Fruit fly (Drosophila melanogaster) whole organism, embryonic: ENCODE results near the gene CG8319.
A peak's percentile ranks its signal among the peaks of the same experiment; 100 is the strongest.

Experiments
- Antp ChIP-seq: fragments of 200-800 bp; sonication (Bioruptor generic); optimal IDR thresholded peaks from 3 replicates; lab custom pipeline; 2016; ENCODE audit warnings: missing biosample characterization, missing genetic modification characterization
- CG10431 ChIP-seq: fragments of 200-800 bp; sonication (Bioruptor generic); optimal IDR thresholded peaks from 3 replicates; lab custom pipeline; 2018; ENCODE audit warnings: missing biosample characterization, mild to moderate bottlenecking, missing genetic modification characterization
- CG11456 ChIP-seq: fragments of 200-800 bp; sonication (Bioruptor generic); IDR thresholded peaks from 3 replicates; pipeline ENCODE4 v1.3.6; 2022; ENCODE audit warnings: missing biosample characterization, missing genetic modification characterization
- CG13424 ChIP-seq: fragments of 200-800 bp; sonication (Bioruptor generic); optimal IDR thresholded peaks from 2 replicates; lab custom pipeline; 2019; ENCODE audit warnings: missing biosample characterization, mild to moderate bottlenecking, missing genetic modification characterization, moderate library complexity
- CG15269 ChIP-seq: fragments of 200-800 bp; sonication (Bioruptor generic); optimal IDR thresholded peaks from 2 replicates; lab custom pipeline; 2018; ENCODE audit warnings: missing biosample characterization, mild to moderate bottlenecking, missing genetic modification characterization, moderate library complexity
- CG1529 ChIP-seq: fragments of 200-800 bp; sonication (Bioruptor generic); optimal IDR thresholded peaks from 3 replicates; lab custom pipeline; 2018; ENCODE audit warnings: missing biosample characterization, missing genetic modification characterization
- CG15514 ChIP-seq: fragments of 200-800 bp; sonication (Bioruptor generic); optimal IDR thresholded peaks from 3 replicates; lab custom pipeline; 2017; ENCODE audit warnings: missing biosample characterization, missing genetic modification characterization, mild to moderate bottlenecking, moderate library complexity, missing genetic modification reagents
- CG15696 ChIP-seq: fragments of 200-800 bp; sonication (Bioruptor generic); optimal IDR thresholded peaks from 2 replicates; lab custom pipeline; 2019; ENCODE audit warnings: missing biosample characterization, mild to moderate bottlenecking, missing genetic modification characterization, moderate library complexity
- CG16815 ChIP-seq: fragments of 200-800 bp; sonication (Bioruptor generic); optimal IDR thresholded peaks from 3 replicates; lab custom pipeline; 2017; ENCODE audit warnings: missing biosample characterization, mild to moderate bottlenecking, missing genetic modification characterization
- CG17186 ChIP-seq: fragments of 200-800 bp; sonication (Bioruptor generic); optimal IDR thresholded peaks from 3 replicates; lab custom pipeline; 2017; ENCODE audit warnings: missing biosample characterization, missing genetic modification reagents, missing genetic modification characterization
- CG18619 ChIP-seq: fragments of 200-800 bp; sonication (Bioruptor generic); optimal IDR thresholded peaks from 3 replicates; lab custom pipeline; 2017; ENCODE audit warnings: missing biosample characterization, mild to moderate bottlenecking, missing genetic modification characterization
- CG31441 ChIP-seq: fragments of 200-800 bp; sonication (Bioruptor generic); IDR thresholded peaks from 2 replicates; pipeline ENCODE4 v1.3.6; 2022; ENCODE audit warnings: missing biosample characterization, missing genetic modification characterization
- CG5245 ChIP-seq: fragments of 200-800 bp; sonication (Bioruptor generic); optimal IDR thresholded peaks from 3 replicates; lab custom pipeline; 2016; ENCODE audit warnings: missing biosample characterization, missing genetic modification characterization
- CG7745 ChIP-seq: fragments of 200-800 bp; sonication (Bioruptor generic); optimal IDR thresholded peaks from 2 replicates; lab custom pipeline; 2018; ENCODE audit warnings: missing biosample characterization, mild to moderate bottlenecking, missing genetic modification characterization, moderate library complexity
- CG7839 ChIP-seq: fragments of 200-800 bp; sonication (Bioruptor generic); optimal IDR thresholded peaks from 3 replicates; lab custom pipeline; 2018; ENCODE audit warnings: missing biosample characterization, mild to moderate bottlenecking, missing genetic modification characterization, moderate library complexity
- CG8359 ChIP-seq: fragments of 200-800 bp; sonication (Bioruptor generic); optimal IDR thresholded peaks from 2 replicates; lab custom pipeline; 2017; ENCODE audit warnings: missing biosample characterization, mild to moderate bottlenecking, missing genetic modification characterization, borderline replicate concordance
- CG8388 ChIP-seq: fragments of 200-800 bp; sonication (Bioruptor generic); optimal IDR thresholded peaks from 2 replicates; lab custom pipeline; 2019; ENCODE audit warnings: missing biosample characterization, mild to moderate bottlenecking, missing genetic modification characterization, moderate library complexity
- CG9215 ChIP-seq: fragments of 200-800 bp; sonication (Bioruptor generic); IDR thresholded peaks from 2 replicates; pipeline ENCODE4 v1.3.6; 2022; ENCODE audit warnings: missing biosample characterization, missing genetic modification characterization
- CTCF ChIP-seq: fragments of 200-800 bp; sonication (Bioruptor generic); optimal IDR thresholded peaks from 2 replicates; lab custom pipeline; 2017; ENCODE audit warnings: missing biosample characterization, mild to moderate bottlenecking, missing genetic modification characterization, moderate library complexity
- Chrac-16 ChIP-seq: fragments of 200-800 bp; sonication (Bioruptor generic); optimal IDR thresholded peaks from 3 replicates; lab custom pipeline; 2016; ENCODE audit warnings: missing biosample characterization, missing genetic modification characterization
- CrebB ChIP-seq: fragments of 200-800 bp; sonication (Bioruptor generic); optimal IDR thresholded peaks from 3 replicates; lab custom pipeline; 2018; ENCODE audit warnings: missing biosample characterization, mild to moderate bottlenecking, missing genetic modification characterization
- D ChIP-seq, 2 experiments: fragments of 200-800 bp in 1 of 2; fragments of >200 bp in 1 of 2; sonication (Bioruptor generic) in 1 of 2; optimal IDR thresholded peaks; 2 replicates in 1 of 2; 3 replicates in 1 of 2; lab custom pipeline; 2017; ENCODE audit warnings: mild to moderate bottlenecking in 1 of 2, missing biosample characterization in 1 of 2, missing genetic modification characterization in 1 of 2, missing genetic modification reagents in 1 of 2
- Fer2 ChIP-seq: fragments of 200-800 bp; sonication (Bioruptor generic); optimal IDR thresholded peaks from 2 replicates; lab custom pipeline; 2018; ENCODE audit warnings: missing biosample characterization, mild to moderate bottlenecking, missing genetic modification characterization, moderate library complexity
- GATAe ChIP-seq: fragments of 200-800 bp; sonication (Bioruptor generic); conservative IDR thresholded peaks from 2 replicates; pipeline ENCODE4 v1.3.6; 2022; ENCODE audit warnings: missing biosample characterization, missing genetic modification characterization
- HmgD ChIP-seq: fragments of 200-800 bp; sonication (Bioruptor generic); optimal IDR thresholded peaks from 3 replicates; lab custom pipeline; 2016; ENCODE audit warnings: missing biosample characterization, missing genetic modification characterization
- Hmx ChIP-seq: fragments of 200-800 bp; sonication (Bioruptor generic); optimal IDR thresholded peaks from 2 replicates; lab custom pipeline; 2016; ENCODE audit warnings: missing biosample characterization, missing genetic modification characterization
- Kr ChIP-seq: fragments of 200-800 bp; sonication (Bioruptor generic); optimal IDR thresholded peaks from 2 replicates; lab custom pipeline; 2017; ENCODE audit warnings: missing biosample characterization, mild to moderate bottlenecking, missing genetic modification characterization
- Lhr ChIP-seq: fragments of 200-800 bp; sonication (Bioruptor generic); optimal IDR thresholded peaks from 3 replicates; lab custom pipeline; 2017; ENCODE audit warnings: mild to moderate bottlenecking, missing biosample characterization, missing genetic modification reagents, missing genetic modification characterization
- MTF-1 ChIP-seq: fragments of 200-800 bp; sonication (Bioruptor generic); optimal IDR thresholded peaks from 2 replicates; lab custom pipeline; 2018; ENCODE audit warnings: missing biosample characterization, mild to moderate bottlenecking, missing genetic modification characterization, borderline replicate concordance
- Mad ChIP-seq: fragments of 200-800 bp; sonication (Bioruptor generic); optimal IDR thresholded peaks from 2 replicates; lab custom pipeline; 2016; ENCODE audit warnings: missing biosample characterization, missing genetic modification characterization
- NC2β ChIP-seq: fragments of 200-800 bp; sonication (Bioruptor generic); optimal IDR thresholded peaks from 2 replicates; lab custom pipeline; 2016; ENCODE audit warnings: missing biosample characterization, missing genetic modification characterization
- Rfx ChIP-seq: fragments of 200-800 bp; sonication (Bioruptor generic); IDR thresholded peaks from 2 replicates; pipeline ENCODE4 v1.3.6; 2022; ENCODE audit warnings: missing biosample characterization, missing genetic modification characterization
- ac ChIP-seq: fragments of 200-800 bp; sonication (Bioruptor generic); optimal IDR thresholded peaks from 3 replicates; lab custom pipeline; 2017; ENCODE audit warnings: missing biosample characterization, mild to moderate bottlenecking, missing genetic modification characterization
- dan ChIP-seq: fragments of 200-800 bp; sonication (Bioruptor generic); IDR thresholded peaks from 2 replicates; pipeline ENCODE4 v1.3.6; 2022; ENCODE audit warnings: missing biosample characterization, missing genetic modification characterization
- dm ChIP-seq: fragments of 200-800 bp; sonication (Bioruptor generic); optimal IDR thresholded peaks from 3 replicates; lab custom pipeline; 2016; ENCODE audit warnings: missing biosample characterization, missing genetic modification characterization
- dmrt99B ChIP-seq: fragments of 200-800 bp; sonication (Bioruptor generic); optimal IDR thresholded peaks from 2 replicates; lab custom pipeline; 2018; ENCODE audit warnings: missing biosample characterization, mild to moderate bottlenecking, missing genetic modification characterization, moderate library complexity
- emc ChIP-seq: fragments of 200-800 bp; sonication (Bioruptor generic); optimal IDR thresholded peaks from 2 replicates; lab custom pipeline; 2016; ENCODE audit warnings: missing biosample characterization, missing genetic modification characterization
- ems ChIP-seq: fragments of 200-800 bp; sonication (Bioruptor generic); optimal IDR thresholded peaks from 3 replicates; lab custom pipeline; 2016; ENCODE audit warnings: missing biosample characterization, missing genetic modification characterization
- gce ChIP-seq: fragments of 200-800 bp; sonication (Bioruptor generic); IDR thresholded peaks from 3 replicates; pipeline ENCODE4 v1.3.6; 2022; ENCODE audit warnings: missing biosample characterization, missing genetic modification characterization
- gcm ChIP-seq: fragments of 200-800 bp; sonication (Bioruptor generic); optimal IDR thresholded peaks from 2 replicates; lab custom pipeline; 2019; ENCODE audit warnings: missing biosample characterization, mild to moderate bottlenecking, missing genetic modification characterization, moderate library complexity
- ham ChIP-seq: fragments of 200-800 bp; sonication (Bioruptor generic); IDR thresholded peaks from 2 replicates; pipeline ENCODE4 v1.3.6; 2022; ENCODE audit warnings: missing biosample characterization, missing genetic modification characterization
- insv ChIP-seq, 2 experiments: fragments of 200-800 bp; sonication (Bioruptor generic); optimal IDR thresholded peaks; 3 replicates each; lab custom pipeline; 2016 to 2018; ENCODE audit warnings: missing biosample characterization in 2 of 2, missing genetic modification characterization in 2 of 2
- jing ChIP-seq: fragments of 200-800 bp; sonication (Bioruptor generic); optimal IDR thresholded peaks from 2 replicates; lab custom pipeline; 2018; ENCODE audit warnings: missing biosample characterization, mild to moderate bottlenecking, missing genetic modification characterization
- lbe ChIP-seq: fragments of 200-800 bp; sonication (Bioruptor generic); optimal IDR thresholded peaks from 2 replicates; lab custom pipeline; 2016; ENCODE audit warnings: missing biosample characterization, mild to moderate bottlenecking, missing genetic modification characterization
- p53 ChIP-seq: fragments of 200-800 bp; sonication (Bioruptor generic); optimal IDR thresholded peaks from 2 replicates; lab custom pipeline; 2016; ENCODE audit warnings: missing biosample characterization, missing genetic modification characterization
- pita ChIP-seq: fragments of 200-800 bp; sonication (Bioruptor generic); optimal IDR thresholded peaks from 2 replicates; lab custom pipeline; 2017; ENCODE audit warnings: missing biosample characterization, mild to moderate bottlenecking, missing genetic modification characterization
- ro ChIP-seq: fragments of 200-800 bp; sonication (Bioruptor generic); IDR thresholded peaks from 2 replicates; pipeline ENCODE4 v1.3.6; 2022; ENCODE audit warnings: missing biosample characterization, missing genetic modification characterization
- z ChIP-seq: fragments of 200-800 bp; sonication (Bioruptor generic); IDR thresholded peaks from 3 replicates; pipeline ENCODE4 v1.3.6; 2022; ENCODE audit warnings: missing biosample characterization, missing genetic modification characterization
- zen2 ChIP-seq: fragments of 200-800 bp; sonication (Bioruptor generic); IDR thresholded peaks from 3 replicates; pipeline ENCODE4 v1.3.6; 2022; ENCODE audit warnings: missing biosample characterization, missing genetic modification characterization; ENCODE audit not compliant: partially characterized antibody
- zfh2 ChIP-seq: fragments of 200-800 bp; sonication (Bioruptor generic); optimal IDR thresholded peaks from 2 replicates; lab custom pipeline; 2016; ENCODE audit warnings: missing biosample characterization, missing genetic modification characterization

CG8319 gene

DNA sequence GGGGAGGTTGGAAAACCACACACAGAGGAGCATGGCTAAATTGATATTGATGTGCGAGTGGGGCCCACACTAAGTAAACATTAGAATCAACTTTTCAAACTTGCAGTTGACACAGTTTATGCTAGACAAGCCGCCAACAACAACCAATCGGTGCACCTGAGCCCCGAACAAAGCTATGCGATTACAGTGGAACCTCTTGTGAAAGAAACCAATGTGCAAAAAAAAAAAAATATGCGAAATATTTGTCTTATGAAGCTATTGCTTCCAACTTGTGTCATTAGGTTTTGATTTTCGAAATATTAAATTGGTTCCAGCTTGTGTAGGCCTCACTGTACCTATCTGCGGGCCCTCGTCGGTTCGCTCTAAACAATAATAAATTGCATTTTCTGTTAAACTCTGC lies 8.8 kb upstream of the CG8319 start (continued):
- TF ChIP-seq CG18619 (GFP tag; lab: Kevin White, UChicago) (peak; percentile 28), gce (GFP tag; lab: Robert Waterston, UW) (0 out of 3 replicates have a peak, but pooled peaks have one; percentile 63), ham (GFP tag; lab: Robert Waterston, UW) (no peak), z (no peak), CG7839 (tag; lab: Kevin White, UChicago) (peak; percentile 80), CG15269 (peak; percentile 71), CG31441 (peak; percentile 77), ro (GFP tag; lab: Robert Waterston, UW) (peak; percentile 74), CG9215 (GFP tag; lab: Robert Waterston, UW) (peak; percentile 52; the same call in 1 of the 2 replicates), CrebB (tag; lab: Kevin White, UChicago) (peak; percentile 57), pita (no peak), Antp (peak; percentile 75), CG11456 (GFP tag; lab: Robert Waterston, UW) (peak; percentile 79; the same call in 2 of the 3 replicates), dm (GFP tag; lab: Kevin White, UChicago) (peak; percentile 2), MTF-1 (peak; percentile 26), GATAe (GFP tag; lab: Robert Waterston, UW) (peak; percentile 23; the same call in 1 of the 2 replicates), ac (GFP tag; lab: Kevin White, UChicago) (peak; percentile 25), insv (GFP tag; optimal IDR thresholded peaks at IDR 0.05; lab: Kevin White, UChicago) (no peak), gcm (GFP tag; lab: Kevin White, UChicago) (peak; percentile 42), dan (GFP tag; lab: Robert Waterston, UW) (no peak), CG5245 (GFP tag; lab: Kevin White, UChicago) (peak; percentile 79), CG15514 (GFP tag; lab: Kevin White, UChicago) (peak; percentile 22), p53 (no peak), D (optimal IDR thresholded peaks at IDR 0.05; lab: Kevin White, UChicago) (no peak), D (GFP tag; optimal IDR thresholded peaks at IDR 0.05; lab: Kevin White, UChicago) (peak; percentile 60), emc (GFP tag; lab: Kevin White, UChicago) (peak; percentile 29), zen2 (GFP tag; lab: Robert Waterston, UW) (no peak), CG8388 (peak; percentile 73), Hmx (GFP tag; lab: Kevin White, UChicago) (no peak), CG10431 (GFP tag; lab: Kevin White, UChicago) (no peak), Fer2 (tag; lab: Kevin White, UChicago) (peak; percentile 26), NC2β (GFP tag; lab: Kevin White, UChicago) (peak; percentile 71), HmgD (GFP tag; lab: Kevin White, UChicago) (no peak), ems (peak; percentile 58), CG1529 (GFP tag; lab: Kevin White, UChicago) (peak; percentile 62), CTCF (peak; percentile 22), Kr (GFP tag; lab: Kevin White, UChicago) (no peak), zfh2 (peak; percentile 35), Lhr (GFP tag; lab: Kevin White, UChicago) (peak; percentile 25), Mad (GFP tag; lab: Kevin White, UChicago) (peak; percentile 46), CG15696 (tag; lab: Kevin White, UChicago) (peak; percentile 54), Chrac-16 (GFP tag; lab: Kevin White, UChicago) (peak; percentile 69), Rfx (GFP tag; lab: Robert Waterston, UW) (peak; percentile 71), CG7745 (tag; lab: Kevin White, UChicago) (no peak), lbe (GFP tag; lab: Kevin White, UChicago) (no peak), dmrt99B (tag; lab: Kevin White, UChicago) (peak; percentile 82), CG13424 (tag; lab: Kevin White, UChicago) (peak; percentile 71), CG17186 (GFP tag; lab: Kevin White, UChicago) (peak; percentile 35), CG16815 (peak; percentile 56), CG8359 (peak; percentile 50), jing (peak; percentile 64)
